Fruit fly (Drosophila melanogaster) whole organism, larva: Measurements from ENCODE around the gene CG42718.

Source experiments
- noc ChIP-seq: fragments of 200-800 bp; sonication (Bioruptor generic); optimal IDR thresholded peaks from 3 replicates; lab custom pipeline; 2019; ENCODE audit warnings: missing biosample characterization, mild to moderate bottlenecking, missing genetic modification characterization, moderate library complexity

Gene CG42718

DNA sequence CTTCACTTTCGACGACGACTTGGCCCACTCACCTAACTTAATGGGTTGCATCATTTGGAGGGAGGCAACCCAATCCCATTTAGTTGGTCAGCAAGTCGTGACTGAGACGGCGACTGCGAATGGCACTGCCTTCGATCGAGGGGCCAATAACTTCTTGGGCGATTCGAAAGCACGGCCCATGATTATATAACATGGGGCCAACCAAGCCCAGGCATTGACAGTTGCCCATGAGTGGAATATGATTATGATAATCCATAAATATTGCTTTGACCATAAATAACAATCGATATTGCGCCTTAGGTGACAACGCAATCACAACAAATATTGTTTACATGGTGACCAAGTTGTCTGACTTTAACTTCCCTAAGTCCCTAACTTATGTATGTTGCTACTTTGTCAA is 37.3 kb downstream of the CG42718 start, which contains the start of gene CG13048:
Gene CG13048, minus strand, starts transcription at position 101 of the 400 bp plus-strand sequence.
- TF ChIP-seq noc (tag; lab: Kevin White, UChicago) = no peak

dm6 chr3L:16281880-16282556 is 39.1 kb downstream of the CG42718 start, which contains the start of gene CG13049:
TSS of gene CG13049 (minus strand) at chr3L:16281930.
- TF ChIP-seq noc (tag; lab: Kevin White, UChicago) = no peak

- no peak for TF ChIP-seq noc (tag; lab: Kevin White, UChicago)
Observed at dm6 chr3L:16279987-16280454, 41.1 kb downstream of the CG42718 start, which contains the start of gene CG13064. TSS of gene CG13064 (plus strand) at chr3L:16280404.

DNA sequence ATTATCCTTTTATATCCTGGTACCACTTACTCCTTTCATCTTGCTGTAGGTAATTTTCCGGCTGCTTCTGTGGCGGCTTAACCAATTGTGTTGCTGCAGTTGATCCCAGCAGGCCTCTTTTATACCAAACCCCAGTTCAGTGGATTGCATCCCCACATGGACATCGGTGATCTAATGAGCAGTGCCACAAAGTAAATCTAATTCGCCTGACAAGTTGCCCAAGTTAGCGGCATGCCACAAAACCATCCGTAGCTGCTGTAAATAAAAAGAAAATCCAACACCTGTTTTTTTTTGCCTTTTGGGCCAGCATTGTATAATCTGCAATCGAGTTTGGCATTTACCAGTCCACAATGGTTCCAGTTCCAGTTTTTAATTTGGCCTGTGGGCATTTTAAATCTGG is 41.9 kb downstream of the CG42718 start, which contains the start of gene CG13050:
Gene CG13050, minus strand, starts transcription at position 101 of the 400 bp plus-strand sequence.
- no peak for TF ChIP-seq noc (tag; lab: Kevin White, UChicago)

DNA sequence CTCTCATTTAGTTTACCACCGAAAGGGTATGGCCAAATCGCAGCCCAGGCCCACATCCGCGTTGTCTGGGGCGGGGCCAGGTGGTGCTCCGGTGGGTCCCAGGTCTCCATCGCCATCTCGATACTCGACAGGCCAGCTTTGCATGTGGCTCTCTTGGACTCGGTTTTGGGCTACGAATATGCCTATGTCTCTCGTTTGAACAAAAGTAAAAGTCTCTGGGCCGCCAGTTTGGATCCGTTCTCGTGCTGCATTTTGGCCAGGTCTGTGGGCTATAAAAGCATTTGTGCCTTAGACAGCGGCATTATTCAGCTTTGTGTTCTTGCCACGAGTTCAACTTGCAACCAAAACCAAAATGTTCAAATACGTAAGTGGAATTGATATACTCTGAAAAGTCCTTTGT is 43.9 kb downstream of the CG42718 start, which contains the start of gene CG13065:
Gene CG13065, plus strand, starts transcription at position 301 of the 400 bp plus-strand sequence.
- TF ChIP-seq noc (tag; lab: Kevin White, UChicago) = no peak

- no peak for TF ChIP-seq noc (tag; lab: Kevin White, UChicago)
Observed at dm6 chr3L:16275391-16276017, 45.6 kb downstream of the CG42718 start.

- TF ChIP-seq noc (tag; lab: Kevin White, UChicago) = no peak
Observed at dm6 chr3L:16272338-16272959, 48.6 kb downstream of the CG42718 start, which contains the start of gene CG13066. TSS of gene CG13066 (plus strand) at chr3L:16272909.
